Fruit fly (Drosophila melanogaster) whole organism, adult: ENCODE results near the gene CG43116.

Source experiments
- CG11617 ChIP-seq: fragments of 200-800 bp; sonication (Bioruptor generic); optimal IDR thresholded peaks from 2 replicates; lab custom pipeline; 2017; ENCODE audit warnings: mild to moderate bottlenecking, missing biosample characterization, missing genetic modification reagents, missing genetic modification characterization
- CG12768 ChIP-seq: fragments of 200-800 bp; sonication (Bioruptor generic); optimal IDR thresholded peaks from 2 replicates; lab custom pipeline; 2017; ENCODE audit warnings: missing biosample characterization, missing genetic modification characterization, mild to moderate bottlenecking, moderate library complexity, missing genetic modification reagents
- CG14711 ChIP-seq: fragments of 200-800 bp; sonication (Bioruptor generic); optimal IDR thresholded peaks from 2 replicates; lab custom pipeline; 2018; ENCODE audit warnings: missing biosample characterization, mild to moderate bottlenecking, missing genetic modification characterization, moderate library complexity
- CG1620 ChIP-seq: fragments of 200-800 bp; sonication (Bioruptor generic); optimal IDR thresholded peaks from 2 replicates; lab custom pipeline; 2016; ENCODE audit warnings: missing biosample characterization, missing genetic modification characterization
- CG33017 ChIP-seq: fragments of 200-800 bp; sonication (Bioruptor generic); optimal IDR thresholded peaks from 2 replicates; lab custom pipeline; 2018; ENCODE audit warnings: missing biosample characterization, mild to moderate bottlenecking, missing genetic modification characterization, moderate library complexity
- CG5204 ChIP-seq: fragments of 200-800 bp; sonication (Bioruptor generic); optimal IDR thresholded peaks from 2 replicates; lab custom pipeline; 2016; ENCODE audit warnings: missing biosample characterization, missing genetic modification characterization
- CG7045 ChIP-seq: fragments of 200-800 bp; sonication (Bioruptor generic); optimal IDR thresholded peaks from 2 replicates; lab custom pipeline; 2017; ENCODE audit warnings: missing biosample characterization, mild to moderate bottlenecking, missing genetic modification characterization
- CG7101 ChIP-seq: fragments of 200-800 bp; sonication (Bioruptor generic); optimal IDR thresholded peaks from 2 replicates; lab custom pipeline; 2018; ENCODE audit warnings: missing biosample characterization, mild to moderate bottlenecking, missing genetic modification characterization, moderate library complexity
- Clk ChIP-seq: fragments of 200-800 bp; sonication (Bioruptor generic); optimal IDR thresholded peaks from 2 replicates; lab custom pipeline; 2017; ENCODE audit warnings: missing biosample characterization, missing genetic modification characterization
- Crg-1 ChIP-seq: fragments of 200-800 bp; sonication (Bioruptor generic); optimal IDR thresholded peaks from 2 replicates; lab custom pipeline; 2016; ENCODE audit warnings: missing biosample characterization, missing genetic modification characterization
- Hr96 ChIP-seq: fragments of 200-800 bp; sonication (Bioruptor generic); optimal IDR thresholded peaks from 2 replicates; lab custom pipeline; 2016; ENCODE audit warnings: missing biosample characterization, missing genetic modification characterization
- Mnt ChIP-seq: fragments of 200-800 bp; sonication (Bioruptor generic); optimal IDR thresholded peaks from 2 replicates; lab custom pipeline; 2016; ENCODE audit warnings: missing biosample characterization, mild to moderate bottlenecking, missing genetic modification characterization
- bab1 ChIP-seq: fragments of 200-800 bp; sonication (Bioruptor generic); optimal IDR thresholded peaks from 3 replicates; lab custom pipeline; 2019; ENCODE audit warnings: missing biosample characterization, mild to moderate bottlenecking, missing genetic modification characterization, moderate library complexity
- cic ChIP-seq: fragments of 200-800 bp; sonication (Bioruptor generic); optimal IDR thresholded peaks from 2 replicates; lab custom pipeline; 2017; ENCODE audit warnings: missing biosample characterization, mild to moderate bottlenecking, missing genetic modification characterization, moderate library complexity
- cnc ChIP-seq, 2 experiments: fragments of >200 bp; optimal IDR thresholded peaks; 2 replicates each; lab custom pipeline; 2017
- kay ChIP-seq: fragments of 200-800 bp; sonication (Bioruptor generic); peaks from one replicate; lab custom pipeline; 2016; ENCODE audit warnings: missing biosample characterization, missing genetic modification characterization, borderline replicate concordance
- ovo ChIP-seq: fragments of 200-800 bp; sonication (Bioruptor generic); optimal IDR thresholded peaks from 2 replicates; lab custom pipeline; 2016; ENCODE audit warnings: missing biosample characterization, missing genetic modification characterization
- pad ChIP-seq: fragments of 200-800 bp; sonication (Bioruptor generic); optimal IDR thresholded peaks from 3 replicates; lab custom pipeline; 2017; ENCODE audit warnings: missing biosample characterization, missing genetic modification characterization, mild to moderate bottlenecking, moderate library complexity, missing genetic modification reagents
- tj ChIP-seq: fragments of 200-800 bp; sonication (Bioruptor generic); optimal IDR thresholded peaks from 3 replicates; lab custom pipeline; 2017; ENCODE audit warnings: missing biosample characterization, mild to moderate bottlenecking, missing genetic modification characterization, moderate library complexity
- toe ChIP-seq: fragments of 200-800 bp; sonication (Bioruptor generic); optimal IDR thresholded peaks from 2 replicates; lab custom pipeline; 2016; ENCODE audit warnings: missing biosample characterization, missing genetic modification characterization

The CG43116 gene

DNA sequence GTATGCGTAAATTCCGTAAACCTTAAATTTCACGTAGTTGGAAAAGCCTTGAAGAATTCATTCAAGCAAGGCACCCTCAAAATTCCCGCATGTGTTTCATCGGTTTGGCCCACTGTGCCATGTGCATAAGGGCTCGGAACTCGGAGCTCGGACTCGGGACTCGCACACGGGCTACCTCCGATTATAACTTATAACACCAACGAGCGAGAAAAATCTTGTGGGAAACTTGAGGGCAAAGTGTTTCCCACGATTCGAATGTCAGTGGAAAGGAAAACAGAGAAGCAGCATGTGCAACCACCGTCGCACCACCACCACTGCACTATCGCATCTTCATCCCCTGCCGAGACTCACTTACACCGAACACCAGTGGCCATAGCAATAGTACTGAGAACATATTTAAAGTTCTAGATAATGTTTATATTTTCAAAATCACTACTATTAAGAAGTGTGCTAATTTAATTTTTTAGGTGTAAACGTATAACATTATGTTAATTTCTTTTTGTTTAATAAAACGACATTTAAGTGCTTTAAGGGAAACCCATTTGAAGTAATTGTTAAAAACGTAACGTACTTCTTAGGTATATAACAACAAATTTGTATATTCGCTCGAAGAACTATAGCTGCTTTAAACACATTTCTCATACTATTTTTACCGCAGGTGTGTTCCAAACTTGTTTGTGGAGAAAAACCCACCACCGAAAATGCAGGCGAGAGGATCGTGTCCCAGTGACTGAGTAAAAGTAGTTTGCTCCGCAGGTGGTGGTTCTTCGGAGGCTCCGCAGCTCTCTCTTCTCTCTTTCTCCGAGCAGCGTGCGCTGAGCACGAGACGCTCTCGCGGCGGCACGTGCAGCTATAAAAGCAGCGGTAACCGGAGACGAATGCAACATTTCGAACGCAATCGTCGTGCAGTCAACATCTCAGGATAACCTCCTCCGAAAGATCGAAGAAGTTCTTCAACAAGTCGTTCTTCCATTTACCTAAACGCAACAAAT is 39.7 kb upstream of the CG43116 start:
- TF ChIP-seq toe (no peak), CG7101 (peak; percentile 34), ovo (GFP tag; lab: Kevin White, UChicago) (no peak), Mnt (no peak), Clk (GFP tag; lab: Kevin White, UChicago) (no peak), CG1620 (GFP tag; lab: Kevin White, UChicago) (no peak)

DNA sequence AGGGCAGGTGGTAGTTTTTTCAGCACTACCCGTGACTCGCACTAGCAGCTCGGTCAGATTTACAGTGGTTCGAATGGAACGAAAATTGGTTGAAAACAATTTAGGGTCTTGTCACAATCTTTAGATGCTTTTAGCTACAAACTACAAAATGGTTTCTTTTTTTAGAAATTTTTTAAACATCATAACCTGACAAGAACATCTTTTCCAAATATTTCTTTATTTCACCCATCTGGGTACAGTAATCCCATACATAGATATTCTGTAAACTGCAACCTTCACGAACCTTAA is 38.5 kb upstream of the CG43116 start:
- TF ChIP-seq CG5204 (GFP tag; lab: Kevin White, UChicago): no peak
- no peak for TF ChIP-seq bab1 (GFP tag; lab: Kevin White, UChicago)
- no peak for TF ChIP-seq kay (GFP tag; lab: Kevin White, UChicago)
- no peak for TF ChIP-seq Hr96 (GFP tag; lab: Kevin White, UChicago)
- TF ChIP-seq CG7045 (GFP tag; lab: Kevin White, UChicago): no peak
- no peak for TF ChIP-seq cnc (optimal IDR thresholded peaks at IDR 0.05; lab: Kevin White, UChicago)
- TF ChIP-seq CG12768 (GFP tag; lab: Kevin White, UChicago): no peak
- TF ChIP-seq CG14711 (tag; lab: Kevin White, UChicago): no peak
- TF ChIP-seq toe: no peak
- TF ChIP-seq cic (GFP tag; lab: Kevin White, UChicago): no peak
- no peak for TF ChIP-seq pad (GFP tag; lab: Kevin White, UChicago)
- TF ChIP-seq CG1620 (GFP tag; lab: Kevin White, UChicago): no peak
- TF ChIP-seq CG11617 (GFP tag; lab: Kevin White, UChicago): no peak
- no peak for TF ChIP-seq tj
- no peak for TF ChIP-seq CG33017 (tag; lab: Kevin White, UChicago)
- no peak for TF ChIP-seq CG7101
- TF ChIP-seq Clk (GFP tag; lab: Kevin White, UChicago): no peak
- TF ChIP-seq ovo (GFP tag; lab: Kevin White, UChicago): no peak
- TF ChIP-seq Mnt: no peak
- no peak for TF ChIP-seq Crg-1 (GFP tag; lab: Kevin White, UChicago)

DNA sequence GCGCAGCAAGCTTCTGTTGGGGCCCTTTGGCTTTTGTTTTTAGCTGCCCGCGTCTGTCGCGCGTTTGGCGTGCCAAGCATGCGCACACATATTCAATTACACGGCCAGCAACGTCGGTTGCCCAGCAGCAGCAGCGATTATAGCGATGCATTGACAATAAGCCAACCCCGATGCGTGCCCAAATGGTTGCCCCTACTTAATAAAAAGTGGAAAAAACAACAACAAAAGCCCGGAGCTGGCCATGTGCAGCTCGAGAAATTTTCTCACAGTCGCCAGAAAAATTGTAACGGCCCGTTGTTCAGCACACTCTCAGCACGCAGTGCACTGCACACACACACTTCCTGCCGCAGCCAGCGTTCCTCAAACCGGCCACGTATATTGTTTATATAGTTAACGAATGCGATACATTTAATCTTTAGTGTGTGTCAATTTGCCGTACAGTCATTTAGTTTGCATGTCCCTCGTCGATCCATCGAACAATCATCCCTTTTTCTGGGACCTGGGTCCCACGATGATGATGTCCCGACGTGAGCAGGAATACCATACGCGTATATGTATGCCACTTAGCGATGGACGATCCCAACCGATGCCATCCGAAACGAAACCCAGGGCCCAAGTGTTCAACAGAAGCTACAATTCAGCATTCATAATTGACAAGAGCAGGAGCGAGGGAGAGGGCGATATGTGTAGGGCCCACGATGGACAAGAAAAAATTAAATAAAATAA is 38.0 kb upstream of the CG43116 start:
- no peak for TF ChIP-seq CG5204 (GFP tag; lab: Kevin White, UChicago)
- TF ChIP-seq tj: peak; percentile 42
- TF ChIP-seq Clk (GFP tag; lab: Kevin White, UChicago): no peak

DNA sequence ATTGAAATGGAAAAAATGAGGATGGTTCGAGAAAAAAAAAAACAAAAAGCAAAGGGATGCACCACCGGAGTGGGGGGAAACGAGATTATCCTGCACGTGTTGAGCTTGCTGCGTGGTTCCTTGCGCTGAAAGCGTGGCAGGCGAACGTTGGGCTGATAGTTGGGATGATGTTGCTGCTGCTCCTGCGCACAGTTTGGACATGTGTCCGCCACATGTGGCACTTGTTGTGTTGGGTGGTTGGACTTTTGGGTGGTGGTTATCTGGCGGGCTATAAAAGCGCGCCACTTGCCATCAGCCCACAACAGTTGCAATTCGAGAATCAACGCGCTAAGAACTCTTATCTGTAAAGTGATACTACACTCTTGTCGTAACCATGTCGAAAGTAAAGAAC is 35.8 kb upstream of the CG43116 start:
- TF ChIP-seq Clk (GFP tag; lab: Kevin White, UChicago): no peak
- TF ChIP-seq CG11617 (GFP tag; lab: Kevin White, UChicago): no peak
- no peak for TF ChIP-seq CG7101
- TF ChIP-seq kay (GFP tag; lab: Kevin White, UChicago): no peak
- no peak for TF ChIP-seq ovo (GFP tag; lab: Kevin White, UChicago)
- no peak for TF ChIP-seq pad (GFP tag; lab: Kevin White, UChicago)
- no peak for TF ChIP-seq CG14711 (tag; lab: Kevin White, UChicago)
- no peak for TF ChIP-seq Crg-1 (GFP tag; lab: Kevin White, UChicago)
- TF ChIP-seq CG7045 (GFP tag; lab: Kevin White, UChicago): no peak

DNA sequence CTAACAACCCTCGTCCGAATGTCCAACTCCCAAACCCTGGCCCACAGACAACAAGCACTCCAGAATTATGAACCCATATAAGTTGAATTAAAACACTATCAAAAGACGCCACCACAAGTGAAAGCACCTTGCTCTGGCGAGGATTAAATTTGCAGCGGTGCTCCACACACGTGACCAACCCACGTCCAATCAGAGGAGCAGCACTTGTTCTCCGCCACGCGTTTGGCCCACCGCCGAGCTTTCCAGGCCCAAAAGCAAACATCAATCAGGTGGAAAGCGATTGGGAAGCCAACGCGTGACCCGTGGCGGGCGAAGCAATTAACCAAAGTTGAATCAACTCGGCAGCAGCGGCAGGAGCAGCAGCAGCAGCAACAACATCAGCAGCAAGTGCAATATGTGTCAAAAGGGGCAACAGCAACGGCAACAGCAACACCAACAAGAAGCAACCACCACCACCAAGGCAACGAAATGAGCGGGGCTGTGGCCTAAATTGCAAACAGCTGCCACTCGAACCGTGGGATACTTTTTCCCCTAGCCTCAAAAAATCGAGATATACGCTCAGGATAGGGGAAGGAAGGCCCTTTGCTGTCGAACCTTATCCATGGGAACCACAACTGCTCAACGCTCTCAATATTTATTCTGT is 35.3 kb upstream of the CG43116 start:
- TF ChIP-seq cic (GFP tag; lab: Kevin White, UChicago): no peak
- no peak for TF ChIP-seq Hr96 (GFP tag; lab: Kevin White, UChicago)
- no peak for TF ChIP-seq cnc (optimal IDR thresholded peaks at IDR 0.05; lab: Kevin White, UChicago)
- TF ChIP-seq CG5204 (GFP tag; lab: Kevin White, UChicago): no peak
- TF ChIP-seq Crg-1 (GFP tag; lab: Kevin White, UChicago): no peak
- TF ChIP-seq CG7101: no peak
- TF ChIP-seq CG12768 (GFP tag; lab: Kevin White, UChicago): no peak
- TF ChIP-seq CG33017 (tag; lab: Kevin White, UChicago): no peak
- TF ChIP-seq Mnt: no peak
- TF ChIP-seq tj: no peak
- TF ChIP-seq CG11617 (GFP tag; lab: Kevin White, UChicago): no peak
- no peak for TF ChIP-seq toe
- TF ChIP-seq pad (GFP tag; lab: Kevin White, UChicago): no peak
- no peak for TF ChIP-seq CG1620 (GFP tag; lab: Kevin White, UChicago)
- no peak for TF ChIP-seq kay (GFP tag; lab: Kevin White, UChicago)

DNA sequence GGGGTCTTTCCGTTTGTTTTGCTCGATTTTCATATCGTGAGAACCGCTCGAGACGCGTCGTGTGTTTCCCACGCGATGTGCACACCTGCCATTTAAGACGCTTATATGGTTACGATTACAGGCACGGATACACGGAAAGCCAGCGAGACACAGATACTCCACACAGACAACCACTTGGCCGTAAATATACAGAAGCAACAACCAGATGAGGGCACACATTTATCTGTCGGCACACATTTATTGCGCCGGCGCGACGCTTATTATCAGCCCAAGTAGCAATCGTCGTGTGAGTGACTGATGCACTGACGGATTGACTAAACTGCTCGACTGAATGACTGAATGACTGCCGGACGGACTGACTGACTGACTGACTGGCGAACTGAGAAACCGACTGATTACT is 33.8 kb upstream of the CG43116 start:
- no peak for TF ChIP-seq Mnt
- TF ChIP-seq Clk (GFP tag; lab: Kevin White, UChicago): no peak
- TF ChIP-seq bab1 (GFP tag; lab: Kevin White, UChicago): no peak
- no peak for TF ChIP-seq CG11617 (GFP tag; lab: Kevin White, UChicago)
- no peak for TF ChIP-seq CG12768 (GFP tag; lab: Kevin White, UChicago)
- no peak for TF ChIP-seq cnc (optimal IDR thresholded peaks at IDR 0.05; lab: Kevin White, UChicago)
- TF ChIP-seq CG5204 (GFP tag; lab: Kevin White, UChicago): no peak
- no peak for TF ChIP-seq Hr96 (GFP tag; lab: Kevin White, UChicago)
- no peak for TF ChIP-seq pad (GFP tag; lab: Kevin White, UChicago)
- TF ChIP-seq CG14711 (tag; lab: Kevin White, UChicago): no peak
- no peak for TF ChIP-seq Crg-1 (GFP tag; lab: Kevin White, UChicago)
- no peak for TF ChIP-seq cic (GFP tag; lab: Kevin White, UChicago)
- TF ChIP-seq toe: no peak
